Fruit fly (Drosophila melanogaster) whole organism, embryonic: ENCODE data around the gene CG46310.

Experiments used
- Adf1 ChIP-seq: fragments of 200-800 bp; sonication (Bioruptor generic); IDR thresholded peaks from 2 replicates; pipeline ENCODE4 v1.3.6; 2022; ENCODE audit warnings: missing biosample characterization, missing genetic modification characterization
- Aef1 ChIP-seq: fragments of 200-800 bp; sonication (Bioruptor generic); IDR thresholded peaks from 3 replicates; pipeline ENCODE4 v1.3.6; 2022; ENCODE audit warnings: missing biosample characterization, missing genetic modification characterization
- Asciz ChIP-seq: fragments of 200-800 bp; sonication (Bioruptor generic); optimal IDR thresholded peaks from 2 replicates; lab custom pipeline; 2017; ENCODE audit warnings: missing biosample characterization, mild to moderate bottlenecking, missing genetic modification characterization, missing genetic modification reagents
- CG10979 ChIP-seq: fragments of 200-800 bp; sonication (Bioruptor generic); optimal IDR thresholded peaks from 2 replicates; lab custom pipeline; 2018; ENCODE audit warnings: missing biosample characterization, mild to moderate bottlenecking, missing genetic modification characterization, moderate library complexity
- CG12071 ChIP-seq: fragments of 200-800 bp; sonication (Bioruptor generic); optimal IDR thresholded peaks from 3 replicates; lab custom pipeline; 2018; ENCODE audit warnings: missing biosample characterization, mild to moderate bottlenecking, missing genetic modification characterization
- CG12391 ChIP-seq: fragments of 200-800 bp; sonication (Bioruptor generic); optimal IDR thresholded peaks from 3 replicates; lab custom pipeline; 2018; ENCODE audit warnings: missing biosample characterization, mild to moderate bottlenecking, missing genetic modification characterization, moderate library complexity
- CG13287 ChIP-seq: fragments of 200-800 bp; sonication (Bioruptor generic); IDR thresholded peaks from 2 replicates; pipeline ENCODE4 v1.3.6; 2022; ENCODE audit warnings: missing biosample characterization, missing genetic modification characterization; ENCODE audit not compliant: partially characterized antibody
- CG14014 ChIP-seq: fragments of 200-800 bp; sonication (Bioruptor generic); IDR thresholded peaks from 2 replicates; pipeline ENCODE4 v1.3.6; 2022; ENCODE audit warnings: missing biosample characterization, missing genetic modification characterization
- CG14441 ChIP-seq: fragments of 200-800 bp; sonication (Bioruptor generic); IDR thresholded peaks from 2 replicates; pipeline ENCODE4 v1.3.6; 2022; ENCODE audit warnings: missing biosample characterization, missing genetic modification characterization
- CG15011 ChIP-seq: fragments of 200-800 bp; sonication (Bioruptor generic); optimal IDR thresholded peaks from 3 replicates; lab custom pipeline; 2018; ENCODE audit warnings: missing biosample characterization, mild to moderate bottlenecking, missing genetic modification characterization
- CG15479 ChIP-seq: fragments of 200-800 bp; sonication (Bioruptor generic); optimal IDR thresholded peaks from 3 replicates; lab custom pipeline; 2019; ENCODE audit warnings: missing biosample characterization, mild to moderate bottlenecking, missing genetic modification characterization, moderate library complexity
- CG1602 ChIP-seq: fragments of 200-800 bp; sonication (Bioruptor generic); optimal IDR thresholded peaks from 3 replicates; lab custom pipeline; 2016; ENCODE audit warnings: missing biosample characterization, missing genetic modification characterization
- CG16779 ChIP-seq: fragments of 200-800 bp; sonication (Bioruptor generic); IDR thresholded peaks from 2 replicates; pipeline ENCODE4 v1.3.6; 2022; ENCODE audit warnings: missing biosample characterization, missing genetic modification characterization
- CG18619 ChIP-seq: fragments of 200-800 bp; sonication (Bioruptor generic); optimal IDR thresholded peaks from 3 replicates; lab custom pipeline; 2017; ENCODE audit warnings: missing biosample characterization, mild to moderate bottlenecking, missing genetic modification characterization
- CG31388 ChIP-seq: fragments of 200-800 bp; sonication (Bioruptor generic); optimal IDR thresholded peaks from 2 replicates; lab custom pipeline; 2016; ENCODE audit warnings: missing biosample characterization, missing genetic modification characterization
- CG33213 ChIP-seq: fragments of 200-800 bp; sonication (Bioruptor generic); optimal IDR thresholded peaks from 3 replicates; lab custom pipeline; 2016; ENCODE audit warnings: missing biosample characterization, missing genetic modification characterization
- CG34376 ChIP-seq: fragments of 200-800 bp; sonication (Bioruptor generic); optimal IDR thresholded peaks from 2 replicates; lab custom pipeline; 2018; ENCODE audit warnings: missing biosample characterization, mild to moderate bottlenecking, missing genetic modification characterization
- CG6175 ChIP-seq: fragments of 200-800 bp; sonication (Bioruptor generic); IDR thresholded peaks from 3 replicates; pipeline ENCODE4 v1.3.6; 2022; ENCODE audit warnings: missing biosample characterization, missing genetic modification characterization
- CG7357 ChIP-seq: fragments of 200-800 bp; sonication (Bioruptor generic); IDR thresholded peaks from 3 replicates; pipeline ENCODE4 v1.3.6; 2022; ENCODE audit warnings: missing biosample characterization, missing genetic modification characterization
- Dll ChIP-seq: fragments of 200-800 bp; sonication (Bioruptor generic); IDR thresholded peaks from 4 replicates; pipeline ENCODE4 v1.3.6; 2022; ENCODE audit warnings: missing biosample characterization, missing genetic modification characterization; ENCODE audit not compliant: partially characterized antibody
- Drgx ChIP-seq: fragments of 200-800 bp; sonication (Bioruptor generic); IDR thresholded peaks from 2 replicates; pipeline ENCODE4 v1.3.6; 2022; ENCODE audit warnings: missing biosample characterization, missing genetic modification characterization
- ERR ChIP-seq: fragments of 200-800 bp; sonication (Bioruptor generic); optimal IDR thresholded peaks from 2 replicates; lab custom pipeline; 2016; ENCODE audit warnings: missing biosample characterization, missing genetic modification characterization
- Fer1 ChIP-seq: fragments of 200-800 bp; sonication (Bioruptor generic); optimal IDR thresholded peaks from 2 replicates; lab custom pipeline; 2017; ENCODE audit warnings: missing biosample characterization, mild to moderate bottlenecking, missing genetic modification characterization
- Max ChIP-seq: fragments of 200-800 bp; sonication (Bioruptor generic); optimal IDR thresholded peaks from 2 replicates; lab custom pipeline; 2016; ENCODE audit warnings: missing biosample characterization, mild to moderate bottlenecking, missing genetic modification characterization
- Med ChIP-seq: fragments of 200-800 bp; sonication (Bioruptor generic); peaks from one replicate; lab custom pipeline; 2016; ENCODE audit warnings: missing biosample characterization, missing genetic modification characterization, mild to moderate bottlenecking, inconsistent platforms, moderate library complexity
- NFAT ChIP-seq: fragments of 200-800 bp; sonication (Bioruptor generic); IDR thresholded peaks from 2 replicates; pipeline ENCODE4 v1.3.6; 2022; ENCODE audit warnings: missing biosample characterization, missing genetic modification characterization
- Neu2 ChIP-seq: fragments of 200-800 bp; sonication (Bioruptor generic); optimal IDR thresholded peaks from 3 replicates; lab custom pipeline; 2016; ENCODE audit warnings: missing biosample characterization, missing genetic modification characterization, borderline replicate concordance
- Oaz ChIP-seq: fragments of 200-800 bp; sonication (Bioruptor generic); IDR thresholded peaks from 2 replicates; pipeline ENCODE4 v1.3.6; 2022; ENCODE audit warnings: missing biosample characterization, missing genetic modification characterization
- Side ChIP-seq: fragments of 200-800 bp; sonication (Bioruptor generic); optimal IDR thresholded peaks from 2 replicates; lab custom pipeline; 2016; ENCODE audit warnings: missing biosample characterization, missing genetic modification characterization
- Six4 ChIP-seq: fragments of 200-800 bp; sonication (Bioruptor generic); optimal IDR thresholded peaks from 2 replicates; lab custom pipeline; 2016; ENCODE audit warnings: missing biosample characterization, missing genetic modification characterization
- Sox102F ChIP-seq: fragments of 200-800 bp; sonication (Bioruptor generic); optimal IDR thresholded peaks from 2 replicates; lab custom pipeline; 2018; ENCODE audit warnings: missing biosample characterization, mild to moderate bottlenecking, missing genetic modification characterization, moderate library complexity
- ara ChIP-seq: fragments of 200-800 bp; sonication (Bioruptor generic); IDR thresholded peaks from 2 replicates; pipeline ENCODE4 v1.3.6; 2022; ENCODE audit warnings: missing biosample characterization, missing genetic modification characterization
- bbx ChIP-seq: fragments of 200-800 bp; sonication (Bioruptor generic); IDR thresholded peaks from 2 replicates; pipeline ENCODE4 v1.3.6; 2022; ENCODE audit warnings: missing biosample characterization, missing genetic modification characterization; ENCODE audit not compliant: partially characterized antibody
- ci ChIP-seq: fragments of 200-800 bp; sonication (Bioruptor generic); IDR thresholded peaks from 3 replicates; pipeline ENCODE4 v1.3.6; 2022; ENCODE audit warnings: missing biosample characterization, missing genetic modification characterization
- eve ChIP-seq, 2 experiments: fragments of >200 bp; optimal IDR thresholded peaks; 2 replicates each; lab custom pipeline; 2017; ENCODE audit warnings: missing biosample characterization in 2 of 2, missing genetic modification characterization in 2 of 2
- fd96Cb ChIP-seq: fragments of 200-800 bp; sonication (Bioruptor generic); optimal IDR thresholded peaks from 2 replicates; lab custom pipeline; 2018; ENCODE audit warnings: missing biosample characterization, mild to moderate bottlenecking, missing genetic modification characterization, moderate library complexity
- h ChIP-seq: fragments of >200 bp; optimal IDR thresholded peaks from 2 replicates; lab custom pipeline; 2017
- hb ChIP-seq: fragments of 200-800 bp; sonication (Bioruptor generic); IDR thresholded peaks from 3 replicates; pipeline ENCODE4 v1.3.6; 2022; ENCODE audit warnings: missing biosample characterization, missing genetic modification characterization; ENCODE audit not compliant: partially characterized antibody
- lab ChIP-seq: fragments of 200-800 bp; sonication (Bioruptor generic); optimal IDR thresholded peaks from 3 replicates; lab custom pipeline; 2017; ENCODE audit warnings: missing biosample characterization, missing genetic modification characterization, mild to moderate bottlenecking, moderate library complexity, missing genetic modification reagents
- lola ChIP-seq, 3 experiments: fragments of >200 bp in 2 of 3; fragments of 200-800 bp in 1 of 3; sonication (Bioruptor generic) in 1 of 3; optimal IDR thresholded peaks; 2 replicates each; lab custom pipeline; 2017 to 2019; ENCODE audit warnings: missing biosample characterization in 3 of 3, missing genetic modification characterization in 3 of 3, mild to moderate bottlenecking in 1 of 3, moderate library complexity in 1 of 3
- mirr ChIP-seq: fragments of 200-800 bp; sonication (Bioruptor generic); optimal IDR thresholded peaks from 3 replicates; lab custom pipeline; 2018; ENCODE audit warnings: missing biosample characterization, mild to moderate bottlenecking, missing genetic modification characterization
- nom ChIP-seq: fragments of 200-800 bp; sonication (Bioruptor generic); optimal IDR thresholded peaks from 2 replicates; lab custom pipeline; 2017; ENCODE audit warnings: missing biosample characterization, missing genetic modification characterization, mild to moderate bottlenecking, moderate library complexity, missing genetic modification reagents
- p53 ChIP-seq: fragments of 200-800 bp; sonication (Bioruptor generic); optimal IDR thresholded peaks from 2 replicates; lab custom pipeline; 2016; ENCODE audit warnings: missing biosample characterization, missing genetic modification characterization
- sd ChIP-seq: fragments of 200-800 bp; sonication (Bioruptor generic); optimal IDR thresholded peaks from 3 replicates; lab custom pipeline; 2018; ENCODE audit warnings: missing biosample characterization, mild to moderate bottlenecking, missing genetic modification characterization, moderate library complexity
- shn ChIP-seq: fragments of 200-800 bp; sonication (Bioruptor generic); optimal IDR thresholded peaks from 3 replicates; lab custom pipeline; 2016; ENCODE audit warnings: missing biosample characterization, missing genetic modification characterization
- so ChIP-seq: fragments of 200-800 bp; sonication (Bioruptor generic); IDR thresholded peaks from 3 replicates; pipeline ENCODE4 v1.3.6; 2022; ENCODE audit warnings: missing biosample characterization, missing genetic modification characterization
- ssp ChIP-seq: fragments of 200-800 bp; sonication (Bioruptor generic); IDR thresholded peaks from 2 replicates; pipeline ENCODE4 v1.3.6; 2022; ENCODE audit warnings: missing biosample characterization, missing genetic modification characterization
- tin ChIP-seq: fragments of 200-800 bp; sonication (Bioruptor generic); optimal IDR thresholded peaks from 3 replicates; lab custom pipeline; 2016; ENCODE audit warnings: missing biosample characterization, missing genetic modification characterization
- yki ChIP-seq: fragments of >200 bp; optimal IDR thresholded peaks from 3 replicates; lab custom pipeline; 2018
- zen2 ChIP-seq: fragments of 200-800 bp; sonication (Bioruptor generic); IDR thresholded peaks from 3 replicates; pipeline ENCODE4 v1.3.6; 2022; ENCODE audit warnings: missing biosample characterization, missing genetic modification characterization; ENCODE audit not compliant: partially characterized antibody

The CG46310 gene

dm6 chr3R:23173393-23173981 is at the start of gene CG46310:
Gene CG46310 (plus strand): TSS chr3R:23173873.
- TF ChIP-seq CG6175 (peak; percentile 94), CG12071 (GFP tag; lab: Kevin White, UChicago) (peak; percentile 56), CG14441 (peak; percentile 77), bbx (GFP tag; lab: Robert Waterston, UW) (peak; percentile 49; the same call in 1 of the 2 replicates), ci (GFP tag; lab: Robert Waterston, UW) (peak; percentile 56), Sox102F (peak; percentile 68), CG34376 (peak; percentile 77), so (GFP tag; lab: Robert Waterston, UW) (peak; percentile 56; the same call in 1 of the 3 replicates), Six4 (GFP tag; lab: Kevin White, UChicago) (peak; percentile 44), fd96Cb (peak; percentile 45), Fer1 (GFP tag; lab: Kevin White, UChicago) (peak; percentile 64), CG7357 (GFP tag; lab: Robert Waterston, UW) (peak; percentile 76), CG15479 (GFP tag; lab: Kevin White, UChicago) (no peak), eve (GFP tag; optimal IDR thresholded peaks at IDR 0.05; lab: Kevin White, UChicago) (no peak), shn (GFP tag; lab: Kevin White, UChicago) (peak; percentile 0), hb (GFP tag; lab: Robert Waterston, UW) (no peak), Aef1 (GFP tag; lab: Robert Waterston, UW) (peak; percentile 84), Max (peak; percentile 34), CG13287 (GFP tag; lab: Robert Waterston, UW) (peak; percentile 54), Asciz (GFP tag; lab: Kevin White, UChicago) (peak; percentile 15), CG15011 (GFP tag; lab: Kevin White, UChicago) (peak; percentile 48), CG18619 (peak; percentile 69), Adf1 (GFP tag; lab: Robert Waterston, UW) (peak; percentile 81), CG12391 (tag; lab: Kevin White, UChicago) (peak; percentile 69), tin (peak; percentile 45), Med (peak; percentile 86), p53 (GFP tag; lab: Kevin White, UChicago) (no peak), CG10979 (tag; lab: Kevin White, UChicago) (peak; percentile 60), nom (peak; percentile 55), sd (tag; lab: Kevin White, UChicago) (peak; percentile 37), ara (GFP tag; lab: Robert Waterston, UW) (peak; percentile 68), Side (GFP tag; lab: Kevin White, UChicago) (peak; percentile 12), Oaz (GFP tag; lab: Robert Waterston, UW) (peak; percentile 4; the same call in 1 of the 2 replicates), zen2 (GFP tag; lab: Robert Waterston, UW) (no peak), lola (GFP tag; optimal IDR thresholded peaks at IDR 0.05; lab: Kevin White, UChicago) (no peak), Drgx (GFP tag; lab: Robert Waterston, UW) (peak; percentile 86), CG14014 (GFP tag; lab: Robert Waterston, UW) (peak; percentile 61; the same call in 1 of the 2 replicates), CG1602 (GFP tag; lab: Kevin White, UChicago) (peak; percentile 28), lab (peak; percentile 89), Neu2 (GFP tag; lab: Kevin White, UChicago) (no peak), CG33213 (GFP tag; lab: Kevin White, UChicago) (no peak), CG16779 (GFP tag; lab: Robert Waterston, UW) (peak; percentile 74), NFAT (GFP tag; lab: Robert Waterston, UW) (peak; percentile 80), yki (no peak), CG31388 (GFP tag; lab: Kevin White, UChicago) (no peak), mirr (GFP tag; lab: Kevin White, UChicago) (peak; percentile 67), h (lab: Kevin White, UChicago) (no peak), Dll (GFP tag; lab: Robert Waterston, UW) (0 out of 4 replicates have a peak, but pooled peaks have one; percentile 32), ERR (peak; percentile 13), ssp (GFP tag; lab: Robert Waterston, UW) (peak; percentile 75)
